Worm (Caenorhabditis elegans) whole organism, L3 larva: ENCODE measurements around the gene tbcc-1.

ENCODE experiments used
- R02D3.7 ChIP-seq: fragments of 150-350 bp; optimal IDR thresholded peaks from 2 replicates; lab custom pipeline; 2014; ENCODE audit warnings: missing biosample characterization, missing genetic modification characterization
- ZK546.5 ChIP-seq: sonication (generic microtip); optimal IDR thresholded peaks from 2 replicates; lab custom pipeline; 2017; ENCODE audit warnings: missing biosample characterization, missing genetic modification characterization
- aly-2 ChIP-seq: fragments of 150-350 bp; optimal IDR thresholded peaks from 2 replicates; lab custom pipeline; 2014; ENCODE audit warnings: missing biosample characterization, missing genetic modification characterization
- ama-1 ChIP-seq: fragments of 150-350 bp; optimal IDR thresholded peaks from 2 replicates; lab custom pipeline; 2018
- ceh-16 ChIP-seq: sonication (generic microtip); optimal IDR thresholded peaks from 2 replicates; lab custom pipeline; 2017; ENCODE audit warnings: missing biosample characterization, missing genetic modification characterization
- ceh-28 ChIP-seq: fragments of 150-350 bp; optimal IDR thresholded peaks from 2 replicates; lab custom pipeline; 2014; ENCODE audit warnings: missing biosample characterization, missing genetic modification reagents, missing genetic modification characterization
- ceh-82 ChIP-seq: fragments of 150-350 bp; optimal IDR thresholded peaks from 2 replicates; lab custom pipeline; 2014; ENCODE audit warnings: missing biosample characterization, missing genetic modification characterization
- ceh-9 ChIP-seq: sonication (generic microtip); optimal IDR thresholded peaks from 2 replicates; lab custom pipeline; 2018; ENCODE audit warnings: missing biosample characterization, missing genetic modification characterization
- daf-12 ChIP-seq: fragments of 150-350 bp; optimal IDR thresholded peaks from 2 replicates; lab custom pipeline; 2014; ENCODE audit warnings: missing biosample characterization, missing genetic modification reagents, missing genetic modification characterization
- egl-27 ChIP-seq: sonication (generic microtip); optimal IDR thresholded peaks from 4 replicates; lab custom pipeline; 2017; ENCODE audit warnings: missing biosample characterization, missing genetic modification reagents, missing genetic modification characterization
- egl-5 ChIP-seq: fragments of 150-350 bp; optimal IDR thresholded peaks from 2 replicates; lab custom pipeline; 2017; ENCODE audit warnings: missing biosample characterization, missing genetic modification reagents, missing genetic modification characterization, inconsistent platforms
- elt-1 ChIP-seq: fragments of 150-350 bp; optimal IDR thresholded peaks from 2 replicates; lab custom pipeline; 2014; ENCODE audit warnings: missing biosample characterization, missing genetic modification characterization
- elt-2 ChIP-seq: sonication (generic microtip); optimal IDR thresholded peaks from 2 replicates; lab custom pipeline; 2016; ENCODE audit warnings: missing genetic modification reagents, mild to moderate bottlenecking, missing genetic modification characterization, missing compliant biosample characterization
- elt-3 ChIP-seq, 3 experiments: fragments of 150-350 bp in 1 of 3; sonication (generic microtip) in 2 of 3; optimal IDR thresholded peaks; 2 replicates in 2 of 3; 4 replicates in 1 of 3; lab custom pipeline; 2014 to 2017; ENCODE audit warnings: missing biosample characterization in 3 of 3, missing genetic modification characterization in 3 of 3
- eor-1 ChIP-seq, 2 experiments: fragments of 150-350 bp; optimal IDR thresholded peaks; 2 replicates each; lab custom pipeline; 2014 to 2018; ENCODE audit warnings: missing biosample characterization in 2 of 2, missing genetic modification characterization in 2 of 2
- fkh-10 ChIP-seq: sonication (generic microtip); optimal IDR thresholded peaks from 2 replicates; lab custom pipeline; 2017; ENCODE audit warnings: missing biosample characterization, missing genetic modification reagents, missing genetic modification characterization
- fkh-2 ChIP-seq: fragments of 150-350 bp; optimal IDR thresholded peaks from 2 replicates; lab custom pipeline; 2014; ENCODE audit warnings: missing biosample characterization, missing genetic modification reagents, missing genetic modification characterization
- fos-1 ChIP-seq: fragments of 150-350 bp; optimal IDR thresholded peaks from 2 replicates; lab custom pipeline; 2014; ENCODE audit warnings: missing biosample characterization, missing genetic modification characterization
- hmg-11 ChIP-seq: sonication (generic microtip); optimal IDR thresholded peaks from 2 replicates; lab custom pipeline; 2016; ENCODE audit warnings: missing genetic modification characterization, missing compliant biosample characterization
- jun-1 ChIP-seq: fragments of 150-350 bp; optimal IDR thresholded peaks from 2 replicates; lab custom pipeline; 2014; ENCODE audit warnings: missing biosample characterization, missing genetic modification reagents, missing genetic modification characterization
- lin-15B ChIP-seq: fragments of 150-350 bp; optimal IDR thresholded peaks from 2 replicates; lab custom pipeline; 2014; ENCODE audit warnings: missing biosample characterization, missing genetic modification characterization
- lin-39 ChIP-seq: fragments of 150-350 bp; optimal IDR thresholded peaks from 2 replicates; lab custom pipeline; 2018; ENCODE audit warnings: missing biosample characterization, missing genetic modification reagents, missing genetic modification characterization
- lsy-12 ChIP-seq: sonication (generic microtip); optimal IDR thresholded peaks from 2 replicates; lab custom pipeline; 2016; ENCODE audit warnings: mild to moderate bottlenecking, missing genetic modification characterization, missing compliant biosample characterization
- mdl-1 ChIP-seq: fragments of 150-350 bp; optimal IDR thresholded peaks from 2 replicates; lab custom pipeline; 2014; ENCODE audit warnings: missing biosample characterization, missing genetic modification characterization
- mml-1 ChIP-seq: fragments of 150-350 bp; sonication (generic microtip); optimal IDR thresholded peaks from 3 replicates; lab custom pipeline; 2014; ENCODE audit warnings: missing biosample characterization, missing genetic modification characterization
- nfya-1 ChIP-seq: sonication (generic microtip); optimal IDR thresholded peaks from 2 replicates; lab custom pipeline; 2017; ENCODE audit warnings: missing genetic modification characterization, mild to moderate bottlenecking, missing compliant biosample characterization, antibody characterized with exemption, moderate library complexity; ENCODE audit not compliant: insufficient read depth
- nhr-11 ChIP-seq: fragments of 150-350 bp; optimal IDR thresholded peaks from 2 replicates; lab custom pipeline; 2014; ENCODE audit warnings: missing biosample characterization, missing genetic modification characterization
- nhr-12 ChIP-seq: fragments of 150-350 bp; optimal IDR thresholded peaks from 2 replicates; lab custom pipeline; 2014; ENCODE audit warnings: missing biosample characterization, missing genetic modification characterization
- nhr-23 ChIP-seq: fragments of 150-350 bp; optimal IDR thresholded peaks from 2 replicates; lab custom pipeline; 2014; ENCODE audit warnings: missing biosample characterization, missing genetic modification reagents, missing genetic modification characterization
- nhr-237 ChIP-seq: fragments of 150-350 bp; optimal IDR thresholded peaks from 2 replicates; lab custom pipeline; 2014; ENCODE audit warnings: missing biosample characterization, missing genetic modification characterization
- nhr-25 ChIP-seq: sonication (generic microtip); optimal IDR thresholded peaks from 2 replicates; lab custom pipeline; 2017; ENCODE audit warnings: missing biosample characterization, missing genetic modification characterization
- nhr-28 ChIP-seq: fragments of 150-350 bp; optimal IDR thresholded peaks from 2 replicates; lab custom pipeline; 2014; ENCODE audit warnings: missing biosample characterization, missing genetic modification characterization
- nhr-43 ChIP-seq: sonication (generic microtip); optimal IDR thresholded peaks from 2 replicates; lab custom pipeline; 2016; ENCODE audit warnings: mild to moderate bottlenecking, missing genetic modification characterization, missing compliant biosample characterization; ENCODE audit not compliant: poor library complexity, severe bottlenecking
- nhr-67 ChIP-seq: fragments of 150-350 bp; optimal IDR thresholded peaks from 2 replicates; lab custom pipeline; 2014; ENCODE audit warnings: missing biosample characterization, missing genetic modification characterization
- nhr-76 ChIP-seq: fragments of 150-350 bp; sonication (generic microtip); optimal IDR thresholded peaks from 5 replicates; lab custom pipeline; 2014; ENCODE audit warnings: missing biosample characterization, missing genetic modification characterization
- nhr-77 ChIP-seq: fragments of 150-350 bp; optimal IDR thresholded peaks from 2 replicates; lab custom pipeline; 2014; ENCODE audit warnings: missing biosample characterization, missing genetic modification characterization
- pha-4 ChIP-seq: fragments of 150-350 bp; optimal IDR thresholded peaks from 2 replicates; lab custom pipeline; 2014; ENCODE audit warnings: missing biosample characterization, missing genetic modification reagents, missing genetic modification characterization
- pqm-1 ChIP-seq: fragments of 150-350 bp; optimal IDR thresholded peaks from 2 replicates; lab custom pipeline; 2017; ENCODE audit warnings: missing biosample characterization, missing genetic modification characterization, inconsistent platforms
- sea-2 ChIP-seq: fragments of 150-350 bp; sonication (generic microtip); optimal IDR thresholded peaks from 4 replicates; lab custom pipeline; 2014; ENCODE audit warnings: missing biosample characterization, missing genetic modification reagents, missing genetic modification characterization
- skn-1 ChIP-seq: fragments of 150-350 bp; optimal IDR thresholded peaks from 2 replicates; lab custom pipeline; 2014; ENCODE audit warnings: missing biosample characterization, missing genetic modification characterization
- snpc-4 ChIP-seq: fragments of 150-350 bp; optimal IDR thresholded peaks from 2 replicates; lab custom pipeline; 2014; ENCODE audit warnings: missing biosample characterization, missing genetic modification characterization
- tbx-2 ChIP-seq: sonication (generic microtip); optimal IDR thresholded peaks from 2 replicates; lab custom pipeline; 2016; ENCODE audit warnings: mild to moderate bottlenecking, missing genetic modification characterization, missing compliant biosample characterization
- unc-39 ChIP-seq: sonication (generic microtip); optimal IDR thresholded peaks from 4 replicates; lab custom pipeline; 2017; ENCODE audit warnings: missing biosample characterization, missing genetic modification characterization
- unc-62 ChIP-seq: fragments of 150-350 bp; sonication (generic microtip); optimal IDR thresholded peaks from 4 replicates; lab custom pipeline; 2014; ENCODE audit warnings: missing biosample characterization, missing genetic modification reagents, missing genetic modification characterization
- zag-1 ChIP-seq: fragments of 150-350 bp; optimal IDR thresholded peaks from 2 replicates; lab custom pipeline; 2014; ENCODE audit warnings: missing biosample characterization, missing genetic modification characterization
- ztf-11 ChIP-seq: fragments of 150-350 bp; optimal IDR thresholded peaks from 2 replicates; lab custom pipeline; 2014; ENCODE audit warnings: missing biosample characterization, missing genetic modification characterization
- ztf-4 ChIP-seq: fragments of 150-350 bp; optimal IDR thresholded peaks from 2 replicates; lab custom pipeline; 2014; ENCODE audit warnings: missing biosample characterization, missing genetic modification characterization

tbcc-1 gene

DNA sequence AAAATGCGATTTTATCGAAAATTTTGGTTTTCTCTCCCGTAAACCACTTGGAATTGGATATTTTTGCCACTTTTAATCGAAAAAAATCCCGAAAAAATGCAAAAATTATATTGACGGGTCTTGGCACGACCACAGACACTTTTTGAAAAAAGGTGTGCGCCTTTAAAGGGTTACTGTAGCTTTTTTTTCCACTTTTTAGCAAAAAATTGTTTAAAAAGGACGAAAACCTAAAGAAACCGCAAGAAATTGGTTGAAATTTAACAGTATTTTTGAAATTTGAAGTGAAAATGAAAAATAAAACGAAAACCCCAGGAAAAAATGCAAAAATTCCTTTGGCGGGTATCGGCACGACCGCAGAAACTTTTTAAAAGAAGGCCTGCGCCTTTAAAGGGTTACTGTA is 6.4 kb upstream of the tbcc-1 start:
- no peak for TF ChIP-seq unc-39 (tag; lab: Kevin White, UChicago)
- TF ChIP-seq nhr-77 (tag; lab: Kevin White, UChicago), result no peak
- TF ChIP-seq aly-2 (tag; lab: Kevin White, UChicago), result no peak
- no peak for TF ChIP-seq egl-5
- TF ChIP-seq fkh-2 (tag; lab: Kevin White, UChicago), result no peak
- TF ChIP-seq hmg-11, result no peak
- TF ChIP-seq eor-1 (tag; optimal IDR thresholded peaks at IDR 0.05; lab: Kevin White, UChicago), result no peak
- TF ChIP-seq elt-1 (tag; lab: Kevin White, UChicago), result no peak
- no peak for TF ChIP-seq zag-1 (tag; lab: Kevin White, UChicago)
- TF ChIP-seq nhr-43 (tag; lab: Kevin White, UChicago), result no peak
- TF ChIP-seq lsy-12 (tag; lab: Kevin White, UChicago), result no peak
- no peak for TF ChIP-seq nhr-25 (tag; lab: Kevin White, UChicago)
- TF ChIP-seq mml-1 (tag; lab: Kevin White, UChicago), result no peak
- no peak for TF ChIP-seq ztf-11 (tag; lab: Kevin White, UChicago)
- no peak for TF ChIP-seq nhr-28 (tag; lab: Kevin White, UChicago)

DNA sequence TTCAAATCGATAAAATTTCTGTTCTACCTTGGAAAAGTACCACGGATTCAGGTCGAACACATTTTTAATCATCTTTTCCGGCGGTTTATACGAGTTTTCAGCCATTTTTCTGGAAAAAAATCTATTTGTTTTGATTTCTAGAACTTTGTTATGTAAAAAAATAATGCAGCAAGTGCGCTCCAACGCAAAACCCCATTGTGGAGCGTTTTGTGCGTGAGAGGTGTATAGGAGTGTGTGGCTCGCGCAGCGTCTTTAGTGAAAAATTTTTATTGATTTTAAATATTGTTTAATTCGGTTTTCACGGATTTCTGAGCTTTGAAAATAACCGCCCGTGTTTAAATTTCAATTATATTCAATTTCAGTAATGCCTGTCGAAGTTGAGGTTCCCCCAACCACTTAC is 2.4 kb upstream of the tbcc-1 start, which contains the start of gene Y71H2AM.20:
Gene Y71H2AM.20, minus strand, starts transcription at position 109 of the 400 bp plus-strand sequence.
- peak; percentile 97 for TF ChIP-seq nfya-1 (tag; lab: Kevin White, UChicago)
- TF ChIP-seq ZK546.5 (tag; lab: Kevin White, UChicago), result peak; percentile 10
- TF ChIP-seq lin-39 (tag; lab: Kevin White, UChicago), result peak; percentile 98
- peak; percentile 97 for TF ChIP-seq snpc-4 (tag; lab: Kevin White, UChicago)
- TF ChIP-seq fkh-2 (tag; lab: Kevin White, UChicago), result peak; percentile 23
- TF ChIP-seq daf-12 (tag; lab: Kevin White, UChicago), result no peak
- TF ChIP-seq sea-2 (GFP tag; lab: Kevin White, UChicago), result no peak
- peak; percentile 75 for TF ChIP-seq ztf-4
- no peak for TF ChIP-seq nhr-28 (tag; lab: Kevin White, UChicago)
- TF ChIP-seq skn-1, result peak; percentile 92
- TF ChIP-seq R02D3.7 (tag; lab: Kevin White, UChicago), result peak; percentile 83
- peak; percentile 83 for TF ChIP-seq nhr-11 (tag; lab: Kevin White, UChicago)
- TF ChIP-seq ceh-9, result no peak
- TF ChIP-seq aly-2 (tag; lab: Kevin White, UChicago), result no peak
- TF ChIP-seq nhr-23 (tag; lab: Kevin White, UChicago), result peak; percentile 97
- TF ChIP-seq mml-1 (tag; lab: Kevin White, UChicago), result no peak
- no peak for TF ChIP-seq ama-1 (lab: Kevin White, UChicago)
- no peak for TF ChIP-seq eor-1 (tag; optimal IDR thresholded peaks at IDR 0.05; lab: Kevin White, UChicago)
- TF ChIP-seq egl-27, result peak; percentile 81
- TF ChIP-seq nhr-77 (tag; lab: Kevin White, UChicago), result peak; percentile 72
- TF ChIP-seq hmg-11, result peak; percentile 88
- peak; percentile 73 for TF ChIP-seq unc-62
- TF ChIP-seq tbx-2 (tag; lab: Kevin White, UChicago), result peak; percentile 76
- TF ChIP-seq fkh-10 (GFP tag; lab: Kevin White, UChicago), result peak; percentile 91
- peak; percentile 24 for TF ChIP-seq nhr-67 (tag; lab: Kevin White, UChicago)
- peak; percentile 92 for TF ChIP-seq nhr-25 (tag; lab: Kevin White, UChicago)
- TF ChIP-seq lsy-12 (tag; lab: Kevin White, UChicago), result peak; percentile 91
- TF ChIP-seq pha-4 (tag; lab: Kevin White, UChicago), result peak; percentile 100
- peak; percentile 51 for TF ChIP-seq elt-1 (tag; lab: Kevin White, UChicago)
- TF ChIP-seq ztf-11 (tag; lab: Kevin White, UChicago), result peak; percentile 44
- TF ChIP-seq egl-5, result peak; percentile 82
- TF ChIP-seq ceh-16 (tag; lab: Kevin White, UChicago), result no peak
- no peak for TF ChIP-seq zag-1 (tag; lab: Kevin White, UChicago)
- TF ChIP-seq nhr-43 (tag; lab: Kevin White, UChicago), result peak; percentile 68
- TF ChIP-seq nhr-237, result no peak
- TF ChIP-seq fos-1, result peak; percentile 90
- peak; percentile 100 for TF ChIP-seq lin-15B (tag; lab: Kevin White, UChicago)
- TF ChIP-seq elt-2 (tag; lab: Kevin White, UChicago), result peak; percentile 82
- TF ChIP-seq pqm-1, result peak; percentile 81
- peak in 2 of 3 experiments; percentile 35 to 44 for TF ChIP-seq elt-3 (tag; optimal IDR thresholded peaks at IDR 0.05; lab: Kevin White, UChicago)
- peak; percentile 56 for TF ChIP-seq ceh-82
- TF ChIP-seq nhr-12 (tag; lab: Kevin White, UChicago), result no peak
- no peak for TF ChIP-seq unc-39 (tag; lab: Kevin White, UChicago)
- TF ChIP-seq mdl-1 (tag; lab: Kevin White, UChicago), result no peak
- TF ChIP-seq jun-1 (tag; lab: Kevin White, UChicago), result peak; percentile 91
- TF ChIP-seq ceh-28 (tag; lab: Kevin White, UChicago), result peak; percentile 88
- TF ChIP-seq nhr-76, result peak; percentile 60
